Worm (Caenorhabditis elegans) whole organism, young adult: Measurements from ENCODE around the gene bus-19.

Experiments used
- D2030.7 ChIP-seq: fragments of 200-800 bp; sonication (Bioruptor generic); IDR thresholded peaks from 2 replicates; pipeline ENCODE4 v1.3.6; 2022; ENCODE audit warnings: missing genetic modification reagents, missing genetic modification characterization, missing compliant biosample characterization
- F10E7.11 ChIP-seq: sonication (generic microtip); optimal IDR thresholded peaks from 2 replicates; lab custom pipeline; 2017; ENCODE audit warnings: mild to moderate bottlenecking, missing genetic modification characterization, moderate library complexity, missing compliant biosample characterization
- F22D6.2 ChIP-seq: sonication (generic microtip); optimal IDR thresholded peaks from 2 replicates; lab custom pipeline; 2016; ENCODE audit warnings: mild to moderate bottlenecking, missing genetic modification characterization, missing compliant biosample characterization
- F23B12.7 ChIP-seq: sonication (generic microtip); optimal IDR thresholded peaks from 2 replicates; lab custom pipeline; 2017; ENCODE audit warnings: missing genetic modification characterization, mild to moderate bottlenecking, missing compliant biosample characterization, antibody characterized with exemption, moderate library complexity; ENCODE audit not compliant: insufficient read depth
- F37B4.10 ChIP-seq: fragments of 200-800 bp; sonication (Bioruptor generic); IDR thresholded peaks from 2 replicates; pipeline ENCODE4 v1.3.6; 2022; ENCODE audit warnings: missing genetic modification characterization, missing compliant biosample characterization
- F49E8.2 ChIP-seq: sonication (generic microtip); optimal IDR thresholded peaks from 3 replicates; lab custom pipeline; 2017; ENCODE audit warnings: missing genetic modification characterization, mild to moderate bottlenecking, missing compliant biosample characterization, antibody characterized with exemption, moderate library complexity; ENCODE audit not compliant: insufficient read depth
- F57C9.4 ChIP-seq: sonication (generic microtip); optimal IDR thresholded peaks from 2 replicates; lab custom pipeline; 2017; ENCODE audit warnings: mild to moderate bottlenecking, missing genetic modification characterization, missing compliant biosample characterization
- K12H6.12 ChIP-seq: fragments of 200-800 bp; sonication (Bioruptor generic); optimal IDR thresholded peaks from 2 replicates; lab custom pipeline; 2018; ENCODE audit warnings: mild to moderate bottlenecking, missing genetic modification characterization, missing compliant biosample characterization
- T07F8.4 ChIP-seq: sonication (generic microtip); optimal IDR thresholded peaks from 2 replicates; lab custom pipeline; 2016; ENCODE audit warnings: mild to moderate bottlenecking, missing genetic modification characterization, moderate library complexity, missing compliant biosample characterization
- aptf-2 ChIP-seq: fragments of 200-800 bp; sonication (Bioruptor generic); conservative IDR thresholded peaks from 2 replicates; pipeline ENCODE4 v1.3.6; 2022; ENCODE audit warnings: missing genetic modification reagents, missing genetic modification characterization, missing compliant biosample characterization
- aptf-3 ChIP-seq: fragments of 200-800 bp; sonication (Bioruptor generic); IDR thresholded peaks from 2 replicates; pipeline ENCODE4 v1.3.6; 2022; ENCODE audit warnings: missing genetic modification characterization, missing compliant biosample characterization
- athp-1 ChIP-seq: sonication (generic microtip); optimal IDR thresholded peaks from 2 replicates; lab custom pipeline; 2017; ENCODE audit warnings: mild to moderate bottlenecking, missing genetic modification characterization, missing compliant biosample characterization
- attf-3 ChIP-seq: fragments of 200-800 bp; sonication (Bioruptor generic); conservative IDR thresholded peaks from 2 replicates; pipeline ENCODE4 v1.3.6; 2022; ENCODE audit warnings: missing genetic modification reagents, missing genetic modification characterization, missing compliant biosample characterization
- attf-5 ChIP-seq: fragments of 200-800 bp; sonication (Bioruptor generic); optimal IDR thresholded peaks from 2 replicates; lab custom pipeline; 2018; ENCODE audit warnings: mild to moderate bottlenecking, missing genetic modification characterization, missing compliant biosample characterization
- bed-1 ChIP-seq: fragments of 200-800 bp; sonication (Bioruptor generic); IDR thresholded peaks from 2 replicates; pipeline ENCODE4 v1.3.6; 2022; ENCODE audit warnings: missing genetic modification reagents, missing genetic modification characterization, missing compliant biosample characterization
- cebp-2 ChIP-seq: fragments of 200-800 bp; sonication (Bioruptor generic); IDR thresholded peaks from 2 replicates; pipeline ENCODE4 v1.3.6; 2022; ENCODE audit warnings: missing genetic modification characterization, missing compliant biosample characterization
- ceh-27 ChIP-seq: fragments of 200-800 bp; sonication (Bioruptor generic); optimal IDR thresholded peaks from 2 replicates; lab custom pipeline; 2018; ENCODE audit warnings: mild to moderate bottlenecking, missing genetic modification characterization, moderate library complexity, missing compliant biosample characterization
- ceh-40 ChIP-seq: fragments of 200-800 bp; sonication (Bioruptor generic); IDR thresholded peaks from 2 replicates; pipeline ENCODE4 v1.3.6; 2022; ENCODE audit warnings: missing genetic modification characterization, missing compliant biosample characterization
- die-1 ChIP-seq: sonication (generic microtip); optimal IDR thresholded peaks from 2 replicates; lab custom pipeline; 2016; ENCODE audit warnings: missing genotype, mild to moderate bottlenecking, missing genetic modification characterization, missing compliant biosample characterization
- dpl-1 ChIP-seq: fragments of 150-350 bp; optimal IDR thresholded peaks from 2 replicates; lab custom pipeline; 2014; ENCODE audit warnings: missing biosample characterization, missing genetic modification reagents, missing genetic modification characterization
- egl-18 ChIP-seq: fragments of 200-800 bp; sonication (Bioruptor generic); IDR thresholded peaks from 2 replicates; pipeline ENCODE4 v1.3.6; 2022; ENCODE audit warnings: missing genetic modification reagents, missing genetic modification characterization, missing compliant biosample characterization
- egl-44 ChIP-seq: fragments of 200-800 bp; sonication (Bioruptor generic); IDR thresholded peaks from 2 replicates; pipeline ENCODE4 v1.3.6; 2022; ENCODE audit warnings: missing genetic modification reagents, missing genetic modification characterization, missing compliant biosample characterization
- gei-17 ChIP-seq: fragments of 200-800 bp; sonication (Bioruptor generic); optimal IDR thresholded peaks from 2 replicates; lab custom pipeline; 2018; ENCODE audit warnings: mild to moderate bottlenecking, missing genetic modification characterization, missing compliant biosample characterization
- hrde-1 ChIP-seq: sonication (generic microtip); optimal IDR thresholded peaks from 2 replicates; lab custom pipeline; 2016; ENCODE audit warnings: missing genetic modification characterization, mild to moderate bottlenecking, missing compliant biosample characterization, moderate library complexity, missing genotype, missing genetic modification reagents, borderline replicate concordance
- lir-1 ChIP-seq: fragments of 200-800 bp; sonication (Bioruptor generic); conservative IDR thresholded peaks from 2 replicates; pipeline ENCODE4 v1.3.6; 2022; ENCODE audit warnings: missing genetic modification reagents, missing genetic modification characterization, missing compliant biosample characterization
- lsl-1 ChIP-seq: fragments of 200-800 bp; sonication (Bioruptor generic); optimal IDR thresholded peaks from 2 replicates; lab custom pipeline; 2018; ENCODE audit warnings: mild to moderate bottlenecking, missing genetic modification characterization, moderate library complexity, missing compliant biosample characterization
- madf-6 ChIP-seq: fragments of 200-800 bp; sonication (Bioruptor generic); IDR thresholded peaks from 2 replicates; pipeline ENCODE4 v1.3.6; 2022; ENCODE audit warnings: missing genetic modification reagents, missing genetic modification characterization, missing compliant biosample characterization
- mel-28 ChIP-seq: sonication (generic microtip); optimal IDR thresholded peaks from 2 replicates; lab custom pipeline; 2016; ENCODE audit warnings: borderline replicate concordance, mild to moderate bottlenecking, missing genetic modification characterization, missing compliant biosample characterization
- mes-4 ChIP-seq: sonication (generic microtip); optimal IDR thresholded peaks from 2 replicates; lab custom pipeline; 2016; ENCODE audit warnings: missing genotype, missing genetic modification characterization, missing compliant biosample characterization
- mxl-1 ChIP-seq: sonication (generic microtip); optimal IDR thresholded peaks from 2 replicates; lab custom pipeline; 2016; ENCODE audit warnings: missing genetic modification characterization, missing compliant biosample characterization
- nfya-1 ChIP-seq: sonication (generic microtip); optimal IDR thresholded peaks from 2 replicates; lab custom pipeline; 2017; ENCODE audit warnings: antibody characterized with exemption, missing compliant biosample characterization, missing genetic modification characterization, borderline replicate concordance; ENCODE audit not compliant: insufficient read depth
- nhr-120 ChIP-seq: fragments of 200-800 bp; sonication (Bioruptor generic); IDR thresholded peaks from 2 replicates; pipeline ENCODE4 v1.3.6; 2022; ENCODE audit warnings: missing genetic modification characterization, missing compliant biosample characterization
- nhr-27 ChIP-seq: fragments of 200-800 bp; sonication (Bioruptor generic); optimal IDR thresholded peaks from 2 replicates; lab custom pipeline; 2018; ENCODE audit warnings: mild to moderate bottlenecking, missing genetic modification characterization, moderate library complexity, missing compliant biosample characterization
- nhr-80 ChIP-seq: sonication (generic microtip); optimal IDR thresholded peaks from 2 replicates; lab custom pipeline; 2016; ENCODE audit warnings: missing genetic modification characterization, missing compliant biosample characterization
- nhr-90 ChIP-seq: sonication (generic microtip); optimal IDR thresholded peaks from 2 replicates; lab custom pipeline; 2016; ENCODE audit warnings: missing genotype, mild to moderate bottlenecking, missing genetic modification characterization, missing compliant biosample characterization
- pha-4 ChIP-seq: fragments of 150-350 bp; sonication (generic microtip); optimal IDR thresholded peaks from 2 replicates; lab custom pipeline; 2014; ENCODE audit warnings: missing biosample characterization, missing genetic modification reagents, missing genetic modification characterization
- rec-8 ChIP-seq, 2 experiments: sonication (generic microtip); optimal IDR thresholded peaks; 2 replicates each; lab custom pipeline; 2016; ENCODE audit warnings: mild to moderate bottlenecking in 2 of 2, missing genetic modification characterization in 2 of 2, missing genetic modification reagents in 2 of 2, missing genotype in 2 of 2, missing biosample characterization in 1 of 2, missing compliant biosample characterization in 1 of 2, moderate library complexity in 1 of 2
- rpc-1 ChIP-seq, 2 experiments: fragments of 150-350 bp in 1 of 2; sonication (generic microtip) in 1 of 2; optimal IDR thresholded peaks; 2 replicates each; lab custom pipeline; 2014 to 2018; ENCODE audit warnings: missing biosample characterization in 1 of 2, missing genetic modification characterization in 1 of 2, missing genetic modification reagents in 1 of 2, missing genotype in 1 of 2
- sdz-38 ChIP-seq: sonication (generic microtip); optimal IDR thresholded peaks from 2 replicates; lab custom pipeline; 2016; ENCODE audit warnings: missing genotype, missing genetic modification characterization, missing compliant biosample characterization
- snpc-1.3 ChIP-seq: sonication (generic microtip); optimal IDR thresholded peaks from 2 replicates; lab custom pipeline; 2017; ENCODE audit warnings: missing genetic modification characterization, mild to moderate bottlenecking, missing compliant biosample characterization, antibody characterized with exemption, moderate library complexity, missing genotype, missing genetic modification reagents; ENCODE audit not compliant: insufficient read depth
- snpc-3.4 ChIP-seq: sonication (generic microtip); optimal IDR thresholded peaks from 2 replicates; lab custom pipeline; 2017; ENCODE audit warnings: missing genetic modification characterization, mild to moderate bottlenecking, missing compliant biosample characterization, antibody characterized with exemption, moderate library complexity, missing genotype, missing genetic modification reagents
- snpc-4 ChIP-seq, 5 experiments: fragments of 150-350 bp in 1 of 5; sonication (generic microtip) in 4 of 5; optimal IDR thresholded peaks; 2 replicates each; lab custom pipeline; 2014 to 2018; ENCODE audit warnings: missing genetic modification characterization in 5 of 5, missing biosample characterization in 3 of 5, antibody characterized with exemption in 2 of 5, mild to moderate bottlenecking in 2 of 5, missing compliant biosample characterization in 2 of 5, missing genotype in 2 of 5, moderate library complexity in 2 of 5, missing genetic modification reagents in 1 of 5
- tbp1 ChIP-seq: fragments of 200-800 bp; sonication (Bioruptor generic); optimal IDR thresholded peaks from 2 replicates; lab custom pipeline; 2018; ENCODE audit warnings: mild to moderate bottlenecking, missing genetic modification characterization, missing compliant biosample characterization
- ztf-18 ChIP-seq: sonication (generic microtip); optimal IDR thresholded peaks from 2 replicates; lab custom pipeline; 2016; ENCODE audit warnings: missing genotype, mild to moderate bottlenecking, missing genetic modification characterization, missing compliant biosample characterization
- ztf-22 ChIP-seq: fragments of 200-800 bp; sonication (Bioruptor generic); optimal IDR thresholded peaks from 2 replicates; lab custom pipeline; 2018; ENCODE audit warnings: mild to moderate bottlenecking, missing genetic modification characterization, moderate library complexity, missing compliant biosample characterization
- ztf-28 ChIP-seq: fragments of 200-800 bp; sonication (Bioruptor generic); IDR thresholded peaks from 2 replicates; pipeline ENCODE4 v1.3.6; 2022; ENCODE audit warnings: missing genetic modification reagents, missing genetic modification characterization, missing compliant biosample characterization
- ztf-6 ChIP-seq: fragments of 200-800 bp; sonication (Bioruptor generic); IDR thresholded peaks from 2 replicates; pipeline ENCODE4 v1.3.6; 2022; ENCODE audit warnings: missing genetic modification reagents, missing genetic modification characterization, missing compliant biosample characterization

bus-19 gene

DNA sequence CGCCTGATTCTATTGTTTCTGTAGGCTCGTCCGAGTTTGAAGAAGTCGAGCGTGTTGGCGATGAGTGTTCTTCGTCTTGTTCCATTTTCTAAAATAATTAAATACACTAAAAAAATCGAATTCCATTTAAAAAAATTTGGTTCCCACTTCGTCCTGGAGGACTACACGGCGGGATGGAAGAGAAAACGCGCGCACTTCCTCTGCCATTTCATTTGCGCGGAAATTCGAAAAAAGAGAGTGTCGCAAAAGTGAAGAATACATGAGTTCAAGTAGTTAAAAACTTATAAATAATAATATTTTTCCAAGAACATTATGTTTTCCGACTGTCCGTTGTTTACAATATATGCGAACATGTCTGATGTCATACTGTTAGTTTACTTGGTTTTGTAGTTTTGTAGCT lies 1.9 kb upstream of the bus-19 start, which contains the start of gene T07F10.3 (continued):
- peak; percentile 76 to 85 for TF ChIP-seq rec-8 (tag; optimal IDR thresholded peaks at IDR 0.05; lab: Kevin White, UChicago)
- TF ChIP-seq bed-1 (GFP tag; lab: Robert Waterston, UW) = no peak
- no peak for TF ChIP-seq mel-28 (tag; lab: Kevin White, UChicago)
- peak; percentile 36 for TF ChIP-seq hrde-1 (tag; lab: Kevin White, UChicago)
- TF ChIP-seq nhr-120 = no peak
- peak; percentile 23 for TF ChIP-seq attf-5 (GFP tag; lab: Kevin White, UChicago)
- TF ChIP-seq attf-3 (GFP tag; lab: Robert Waterston, UW) = peak; percentile 75
- no peak for TF ChIP-seq mxl-1 (tag; lab: Kevin White, UChicago)
- TF ChIP-seq mes-4 (tag; lab: Kevin White, UChicago) = no peak
- peak; percentile 15 for TF ChIP-seq snpc-1.3 (tag; lab: Kevin White, UChicago)
- no peak for TF ChIP-seq egl-44
- TF ChIP-seq F10E7.11 (tag; lab: Kevin White, UChicago) = peak; percentile 76
- TF ChIP-seq F37B4.10 = no peak
- no peak for TF ChIP-seq pha-4 (tag; lab: Kevin White, UChicago)
- TF ChIP-seq nhr-90 (tag; lab: Kevin White, UChicago) = no peak
- no peak for TF ChIP-seq nhr-27 (tag; lab: Kevin White, UChicago)
- peak; percentile 80 for TF ChIP-seq athp-1 (tag; lab: Kevin White, UChicago)
- TF ChIP-seq F49E8.2 = no peak
- peak; percentile 56 for TF ChIP-seq T07F8.4 (tag; lab: Kevin White, UChicago)
- no peak for TF ChIP-seq egl-18 (GFP tag; lab: Robert Waterston, UW)
- no peak for TF ChIP-seq nfya-1 (tag; lab: Kevin White, UChicago)
- no peak for TF ChIP-seq sdz-38 (tag; lab: Kevin White, UChicago)
- no peak for TF ChIP-seq rpc-1 (optimal IDR thresholded peaks at IDR 0.05; lab: Kevin White, UChicago)
- no peak for TF ChIP-seq rpc-1 (tag; optimal IDR thresholded peaks at IDR 0.05; lab: Kevin White, UChicago)
- TF ChIP-seq ceh-40 (GFP tag; lab: Robert Waterston, UW) = peak; percentile 58; the same call in 1 of the 2 replicates
- TF ChIP-seq die-1 (tag; lab: Kevin White, UChicago) = no peak
- peak; percentile 63 for TF ChIP-seq ztf-22 (GFP tag; lab: Kevin White, UChicago)
- TF ChIP-seq nhr-80 = no peak
- peak; percentile 56 for TF ChIP-seq snpc-3.4
- no peak for TF ChIP-seq snpc-4 (GFP tag; optimal IDR thresholded peaks at IDR 0.05; lab: Kevin White, UChicago)
- peak; percentile 3 to 62 (median 58) for TF ChIP-seq snpc-4 (tag; optimal IDR thresholded peaks at IDR 0.05; lab: Kevin White, UChicago)
- TF ChIP-seq cebp-2 (GFP tag; lab: Robert Waterston, UW) = no peak
- peak; percentile 60 for TF ChIP-seq K12H6.12 (tag; lab: Kevin White, UChicago)
- TF ChIP-seq F22D6.2 (tag; lab: Kevin White, UChicago) = peak; percentile 77
- TF ChIP-seq lir-1 (GFP tag; lab: Robert Waterston, UW) = peak; percentile 80
- TF ChIP-seq madf-6 = peak; percentile 83
- no peak for TF ChIP-seq aptf-3 (GFP tag; lab: Robert Waterston, UW)
- TF ChIP-seq dpl-1 = peak; percentile 74
- peak; percentile 39; the same call in 1 of the 2 replicates for TF ChIP-seq D2030.7 (GFP tag; lab: Robert Waterston, UW)
- peak; percentile 43 for TF ChIP-seq F23B12.7 (tag; lab: Kevin White, UChicago)
- 0 out of 2 replicates have a peak, but pooled peaks have one; percentile 69 for TF ChIP-seq aptf-2 (GFP tag; lab: Robert Waterston, UW)
- 0 out of 2 replicates have a peak, but pooled peaks have one; percentile 40 for TF ChIP-seq ztf-6 (GFP tag; lab: Robert Waterston, UW)
- peak; percentile 48 for TF ChIP-seq tbp1 (GFP tag; lab: Kevin White, UChicago)
- no peak for TF ChIP-seq ztf-18 (tag; lab: Kevin White, UChicago)
- TF ChIP-seq F57C9.4 = peak; percentile 15
- peak; percentile 55 for TF ChIP-seq lsl-1 (GFP tag; lab: Kevin White, UChicago)
- TF ChIP-seq gei-17 (GFP tag; lab: Kevin White, UChicago) = peak; percentile 3
- peak; percentile 78; the same call in 1 of the 2 replicates for TF ChIP-seq ztf-28 (GFP tag; lab: Robert Waterston, UW)
- TF ChIP-seq ceh-27 (GFP tag; lab: Kevin White, UChicago) = peak; percentile 95
